Comparison of ENCODE assay signal across 1 fruit fly cellular context in genomic region chr3R:15147038-15147744, dm6.
A peak's percentile ranks its signal among the peaks of the same experiment; 100 is the strongest.
TF ChIP-seq lines count a peak whose summit lies in the region.

Glys (minus strand) TSS chr3R:15147531.

TF ChIP-seq in whole organism, embryonic, 481 proteins besides CTCF, POLR2A, EP300 and RAD21 (continued from another document):
- TF ChIP-seq Aef1 (GFP tag; IDR thresholded peaks at IDR 0.05; lab: Robert Waterston, UW) (peak; percentile 51; the same call in 2 of the 3 replicates), lab (GFP tag; optimal IDR thresholded peaks at IDR 0.05; lab: Kevin White, UChicago) (peak; percentile 50), unc-4 (GFP tag; IDR thresholded peaks at IDR 0.05; lab: Robert Waterston, UW; ENCODE audit: partially characterized antibody) (no peak), ci (GFP tag; IDR thresholded peaks at IDR 0.05; lab: Robert Waterston, UW) (peak; percentile 21; the same call in 1 of the 3 replicates), Jarid2 (GFP tag; optimal IDR thresholded peaks at IDR 0.05; lab: Kevin White, UChicago) (peak; percentile 72), CG12219 (GFP tag; optimal IDR thresholded peaks at IDR 0.05; lab: Kevin White, UChicago) (no peak), CG2116 (GFP tag; optimal IDR thresholded peaks at IDR 0.05; lab: Kevin White, UChicago) (peak; percentile 14), Hr78 (GFP tag; optimal IDR thresholded peaks at IDR 0.05; lab: Kevin White, UChicago) (peak in 1 of 2 experiments; percentile 81), HmgZ (tag; optimal IDR thresholded peaks at IDR 0.05; lab: Kevin White, UChicago) (peak; percentile 48), CG14441 (GFP tag; IDR thresholded peaks at IDR 0.05; lab: Robert Waterston, UW) (0 out of 2 replicates have a peak, but pooled peaks have one; percentile 13), CG14667 (GFP tag; IDR thresholded peaks at IDR 0.05; lab: Robert Waterston, UW) (no peak), CoRest (tag; optimal IDR thresholded peaks at IDR 0.05; lab: Kevin White, UChicago) (peak; percentile 5), CG1603 (tag; optimal IDR thresholded peaks at IDR 0.05; lab: Kevin White, UChicago) (peak; percentile 55), ato (GFP tag; IDR thresholded peaks at IDR 0.05; lab: Robert Waterston, UW; ENCODE audit: partially characterized antibody) (0 out of 2 replicates have a peak, but pooled peaks have one; percentile 23), CG13287 (GFP tag; IDR thresholded peaks at IDR 0.05; lab: Robert Waterston, UW; ENCODE audit: partially characterized antibody) (peak; percentile 27; the same call in 1 of the 2 replicates), chinmo (GFP tag; IDR thresholded peaks at IDR 0.05; lab: Robert Waterston, UW; ENCODE audit: partially characterized antibody) (0 out of 4 replicates have a peak, but pooled peaks have one; percentile 65), HmgD (GFP tag; optimal IDR thresholded peaks at IDR 0.05; lab: Kevin White, UChicago) (peak; percentile 59), eve (GFP tag; optimal IDR thresholded peaks at IDR 0.05; lab: Kevin White, UChicago) (peak in 1 of 2 experiments; percentile 48), ken (GFP tag; IDR thresholded peaks at IDR 0.05; lab: Robert Waterston, UW) (0 out of 3 replicates have a peak, but pooled peaks have one; percentile 36), Myb (GFP tag; optimal IDR thresholded peaks at IDR 0.05; lab: Kevin White, UChicago) (peak; percentile 27), CG14014 (GFP tag; IDR thresholded peaks at IDR 0.05; lab: Robert Waterston, UW) (no peak), CG3847 (GFP tag; IDR thresholded peaks at IDR 0.05; lab: Robert Waterston, UW) (peak; percentile 52), CG5245 (GFP tag; optimal IDR thresholded peaks at IDR 0.05; lab: Kevin White, UChicago) (no peak), da (GFP tag; optimal IDR thresholded peaks at IDR 0.05; lab: Kevin White, UChicago) (no peak), ERR (GFP tag; optimal IDR thresholded peaks at IDR 0.05; lab: Kevin White, UChicago) (peak; percentile 51), lbe (GFP tag; optimal IDR thresholded peaks at IDR 0.05; lab: Kevin White, UChicago) (peak; percentile 49), ewg (GFP tag; optimal IDR thresholded peaks at IDR 0.05; lab: Kevin White, UChicago) (peak; percentile 99), amos (GFP tag; IDR thresholded peaks at IDR 0.05; lab: Robert Waterston, UW; ENCODE audit: partially characterized antibody) (peak; percentile 46; the same call in 1 of the 2 replicates), fd102C (GFP tag; optimal IDR thresholded peaks at IDR 0.05; lab: Kevin White, UChicago) (peak; percentile 7), CHES-1-like (GFP tag; optimal IDR thresholded peaks at IDR 0.05; lab: Kevin White, UChicago) (peak; percentile 25), Fer1 (GFP tag; optimal IDR thresholded peaks at IDR 0.05; lab: Kevin White, UChicago) (peak; percentile 24), Gsc (GFP tag; IDR thresholded peaks at IDR 0.05; lab: Robert Waterston, UW) (no peak), chn (GFP tag; optimal IDR thresholded peaks at IDR 0.05; lab: Kevin White, UChicago) (no peak), CG4360 (GFP tag; IDR thresholded peaks at IDR 0.05; lab: Robert Waterston, UW) (peak; percentile 98), trem (tag; optimal IDR thresholded peaks at IDR 0.05; lab: Kevin White, UChicago) (peak; percentile 28), Dek (tag; optimal IDR thresholded peaks at IDR 0.05; lab: Kevin White, UChicago) (peak; percentile 51), CG7271 (tag; optimal IDR thresholded peaks at IDR 0.05; lab: Kevin White, UChicago) (peak; percentile 1), Drgx (GFP tag; IDR thresholded peaks at IDR 0.05; lab: Robert Waterston, UW) (peak; percentile 69), oc (tag; optimal IDR thresholded peaks at IDR 0.05; lab: Kevin White, UChicago) (no peak), bsh (GFP tag; optimal IDR thresholded peaks at IDR 0.05; lab: Kevin White, UChicago) (peak in 1 of 2 experiments; percentile 78), knrl (GFP tag; IDR thresholded peaks at IDR 0.05; lab: Robert Waterston, UW; ENCODE audit: partially characterized antibody) (no peak), CG10267 (tag; optimal IDR thresholded peaks at IDR 0.05; lab: Kevin White, UChicago) (peak; percentile 10), cg (GFP tag; optimal IDR thresholded peaks at IDR 0.05; lab: Kevin White, UChicago) (peak; percentile 18), Dip3 (GFP tag; optimal IDR thresholded peaks at IDR 0.05; lab: Kevin White, UChicago) (peak; percentile 12), CG7987 (GFP tag; optimal IDR thresholded peaks at IDR 0.05; lab: Kevin White, UChicago) (peak; percentile 41), MBD-R2 (GFP tag; IDR thresholded peaks at IDR 0.05; lab: Robert Waterston, UW) (peak; percentile 27; the same call in 1 of the 2 replicates), CG17186 (GFP tag; optimal IDR thresholded peaks at IDR 0.05; lab: Kevin White, UChicago) (peak; percentile 19), Opbp (GFP tag; IDR thresholded peaks at IDR 0.05; lab: Robert Waterston, UW; ENCODE audit: partially characterized antibody) (peak; percentile 63; the same call in 2 of the 3 replicates), CG9797 (GFP tag; optimal IDR thresholded peaks at IDR 0.05; lab: Kevin White, UChicago) (peak; percentile 81), Dll (GFP tag; IDR thresholded peaks at IDR 0.05; lab: Robert Waterston, UW; ENCODE audit: partially characterized antibody) (0 out of 4 replicates have a peak, but pooled peaks have one; percentile 15), CG12659 (GFP tag; optimal IDR thresholded peaks at IDR 0.05; lab: Kevin White, UChicago) (peak; percentile 58), Ets65A (GFP tag; lab: Kevin White, UChicago) (peak; percentile 39), pzg (GFP tag; optimal IDR thresholded peaks at IDR 0.05; lab: Kevin White, UChicago) (peak; percentile 86), Hand (GFP tag; optimal IDR thresholded peaks at IDR 0.05; lab: Kevin White, UChicago) (peak; percentile 20), CG4328 (GFP tag; optimal IDR thresholded peaks at IDR 0.05; lab: Kevin White, UChicago) (no peak), stwl (tag; optimal IDR thresholded peaks at IDR 0.05; lab: Kevin White, UChicago) (peak; percentile 42), Rx (GFP tag; IDR thresholded peaks at IDR 0.05; lab: Robert Waterston, UW) (no peak), CG2120 (GFP tag; optimal IDR thresholded peaks at IDR 0.05; lab: Kevin White, UChicago) (peak; percentile 17), kni (GFP tag; optimal IDR thresholded peaks at IDR 0.05; lab: Kevin White, UChicago) (peak; percentile 51), Max (GFP tag; optimal IDR thresholded peaks at IDR 0.05; lab: Kevin White, UChicago) (peak; percentile 9), tll (GFP tag; optimal IDR thresholded peaks at IDR 0.05; lab: Kevin White, UChicago) (peak in 1 of 2 experiments; percentile 10), odd (GFP tag; optimal IDR thresholded peaks at IDR 0.05; lab: Kevin White, UChicago) (no peak), CG15514 (GFP tag; optimal IDR thresholded peaks at IDR 0.05; lab: Kevin White, UChicago) (peak; percentile 60), CG17361 (GFP tag; IDR thresholded peaks at IDR 0.05; lab: Robert Waterston, UW) (0 out of 3 replicates have a peak, but pooled peaks have one; percentile 26), CG8924 (tag; optimal IDR thresholded peaks at IDR 0.05; lab: Kevin White, UChicago) (peak; percentile 3), Sry-δ (GFP tag; optimal IDR thresholded peaks at IDR 0.05; lab: Kevin White, UChicago) (peak; percentile 40), CG14050 (GFP tag; IDR thresholded peaks at IDR 0.05; lab: Robert Waterston, UW) (no peak), sqz (GFP tag; optimal IDR thresholded peaks at IDR 0.05; lab: Kevin White, UChicago) (peak; percentile 2), sob (GFP tag; IDR thresholded peaks at IDR 0.05; lab: Robert Waterston, UW) (0 out of 2 replicates have a peak, but pooled peaks have one; percentile 27), D19A (tag; optimal IDR thresholded peaks at IDR 0.05; lab: Kevin White, UChicago) (no peak), CG6791 (GFP tag; IDR thresholded peaks at IDR 0.05; lab: Robert Waterston, UW; ENCODE audit: partially characterized antibody) (0 out of 3 replicates have a peak, but pooled peaks have one; percentile 39), ase (GFP tag; IDR thresholded peaks at IDR 0.05; lab: Robert Waterston, UW) (no peak), B-H2 (GFP tag; optimal IDR thresholded peaks at IDR 0.05; lab: Kevin White, UChicago) (peak; percentile 16), lov (optimal IDR thresholded peaks at IDR 0.05; lab: Kevin White, UChicago) (no peak), lov (GFP tag; IDR thresholded peaks at IDR 0.05; lab: Robert Waterston, UW) (0 out of 3 replicates have a peak, but pooled peaks have one; percentile 6), CG3065 (GFP tag; optimal IDR thresholded peaks at IDR 0.05; lab: Kevin White, UChicago) (no peak), klu (GFP tag; IDR thresholded peaks at IDR 0.05; lab: Robert Waterston, UW) (peak; percentile 39; the same call in 1 of the 2 replicates), ftz-f1 (GFP tag; optimal IDR thresholded peaks at IDR 0.05; lab: Kevin White, UChicago) (peak; percentile 50), Ravus (GFP tag; IDR thresholded peaks at IDR 0.05; lab: Robert Waterston, UW) (no peak), CG2875 (GFP tag; optimal IDR thresholded peaks at IDR 0.05; lab: Kevin White, UChicago) (no peak), BEAF-32 (GFP tag; optimal IDR thresholded peaks at IDR 0.05; lab: Kevin White, UChicago) (peak; percentile 41), Trl (optimal IDR thresholded peaks at IDR 0.05; lab: Kevin White, UChicago) (peak; percentile 49 to 55), Trl (GFP tag; optimal IDR thresholded peaks at IDR 0.05; lab: Kevin White, UChicago) (peak; percentile 42), hkb (optimal IDR thresholded peaks at IDR 0.05; lab: Kevin White, UChicago) (no peak), hkb (GFP tag; IDR thresholded peaks at IDR 0.05; lab: Robert Waterston, UW) (peak; percentile 11; the same call in 1 of the 2 replicates), Deaf1 (tag; optimal IDR thresholded peaks at IDR 0.05; lab: Kevin White, UChicago) (peak; percentile 55), MESR4 (GFP tag; optimal IDR thresholded peaks at IDR 0.05; lab: Kevin White, UChicago) (peak; percentile 2), onecut (GFP tag; IDR thresholded peaks at IDR 0.05; lab: Robert Waterston, UW) (0 out of 2 replicates have a peak, but pooled peaks have one; percentile 18), CG18619 (GFP tag; optimal IDR thresholded peaks at IDR 0.05; lab: Kevin White, UChicago) (no peak), CG13296 (GFP tag; optimal IDR thresholded peaks at IDR 0.05; lab: Kevin White, UChicago) (peak; percentile 11), gcm (GFP tag; optimal IDR thresholded peaks at IDR 0.05; lab: Kevin White, UChicago) (no peak), CG9727 (GFP tag; optimal IDR thresholded peaks at IDR 0.05; lab: Kevin White, UChicago) (peak; percentile 2), Med (GFP tag; lab: Kevin White, UChicago) (peak; percentile 58), CG17385 (GFP tag; optimal IDR thresholded peaks at IDR 0.05; lab: Kevin White, UChicago) (peak; percentile 15), CG14710 (tag; optimal IDR thresholded peaks at IDR 0.05; lab: Kevin White, UChicago) (peak; percentile 34), zen (tag; optimal IDR thresholded peaks at IDR 0.05; lab: Kevin White, UChicago) (no peak), CG12155 (GFP tag; optimal IDR thresholded peaks at IDR 0.05; lab: Kevin White, UChicago) (peak; percentile 4), ara (GFP tag; IDR thresholded peaks at IDR 0.05; lab: Robert Waterston, UW) (no peak), CG34376 (GFP tag; optimal IDR thresholded peaks at IDR 0.05; lab: Kevin White, UChicago) (peak; percentile 32)
